Worm (Caenorhabditis elegans): ENCODE measurements around the gene dyf-13.

DNA sequence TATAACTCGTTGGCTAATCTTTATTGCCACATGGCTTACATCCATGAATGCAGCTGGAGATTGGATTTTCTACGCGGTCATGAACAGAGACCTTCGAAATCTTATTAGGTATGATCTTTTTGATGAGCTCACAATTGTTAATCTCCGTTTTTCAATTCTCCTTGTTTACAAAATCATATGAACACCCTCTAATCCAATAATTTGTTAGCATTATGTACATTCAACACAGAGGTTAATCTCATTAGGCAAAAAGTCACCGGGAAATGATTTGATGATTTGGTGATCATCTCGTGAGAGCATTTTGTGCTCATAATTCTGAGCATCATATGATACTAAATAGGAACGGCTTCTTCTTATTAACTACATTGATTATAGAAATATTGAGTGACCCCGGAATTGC, 24.9 kb downstream of the dyf-13 start:
- TF ChIP-seq aha-1 (tag) (no peak), Y48G9A.11 (GFP tag; IDR thresholded peaks at IDR 0.05) (no peak), ces-1 (GFP tag; optimal IDR thresholded peaks at IDR 0.05) (no peak), zag-1 (tag; optimal IDR thresholded peaks at IDR 0.05) (no peak), D1046.2 (GFP tag; IDR thresholded peaks at IDR 0.05) (no peak), zfp-3 (GFP tag; conservative IDR thresholded peaks at IDR 0.05) (no peak), madf-5 (GFP tag; IDR thresholded peaks at IDR 0.05) (no peak), php-3 (GFP tag; IDR thresholded peaks at IDR 0.05) (no peak), lin-38 (GFP tag; IDR thresholded peaks at IDR 0.05) (no peak), daf-12 (tag; optimal IDR thresholded peaks at IDR 0.05) (no peak), nhr-6 (tag; optimal IDR thresholded peaks at IDR 0.05) (no peak)

All from whole organism, L4 larva.